In genomic region chrX:6860413-6861089, dm6 we compare ENCODE assay signal across 2 fruit fly cellular contexts.
TF ChIP-seq lines count a peak whose summit lies in the region.

No protein-coding gene starts in this region.

TF ChIP-seq in whole organism, embryonic, 481 proteins besides CTCF, POLR2A, EP300 and RAD21 (continued from another document and continues in another):
- TF ChIP-seq CG10979 (tag; optimal IDR thresholded peaks at IDR 0.05; lab: Kevin White, UChicago) (peak; percentile 50), tio (GFP tag; optimal IDR thresholded peaks at IDR 0.05; lab: Kevin White, UChicago) (no peak), CG2199 (GFP tag; IDR thresholded peaks at IDR 0.05; lab: Robert Waterston, UW) (0 out of 3 replicates have a peak, but pooled peaks have one; percentile 20), Ptx1 (GFP tag; IDR thresholded peaks at IDR 0.05; lab: Robert Waterston, UW) (peak; percentile 57; the same call in 1 of the 2 replicates), CG16813 (GFP tag; IDR thresholded peaks at IDR 0.05; lab: Robert Waterston, UW; ENCODE audit: partially characterized antibody) (no peak), CG11398 (GFP tag; optimal IDR thresholded peaks at IDR 0.05; lab: Kevin White, UChicago) (no peak), CG18764 (GFP tag; optimal IDR thresholded peaks at IDR 0.05; lab: Kevin White, UChicago) (peak; percentile 3), CG31441 (GFP tag; IDR thresholded peaks at IDR 0.05; lab: Robert Waterston, UW) (peak; percentile 49), Meics (GFP tag; optimal IDR thresholded peaks at IDR 0.05; lab: Kevin White, UChicago) (peak; percentile 39), CG11504 (tag; optimal IDR thresholded peaks at IDR 0.05; lab: Kevin White, UChicago) (peak; percentile 56), stc (GFP tag; IDR thresholded peaks at IDR 0.05; lab: Robert Waterston, UW) (0 out of 2 replicates have a peak, but pooled peaks have one; percentile 38), CG8281 (tag; optimal IDR thresholded peaks at IDR 0.05; lab: Kevin White, UChicago) (peak; percentile 6), CG10209 (GFP tag; optimal IDR thresholded peaks at IDR 0.05; lab: Kevin White, UChicago) (peak; percentile 1), pros (GFP tag; optimal IDR thresholded peaks at IDR 0.05; lab: Kevin White, UChicago) (peak; percentile 10), grau (tag; optimal IDR thresholded peaks at IDR 0.05; lab: Kevin White, UChicago) (peak; percentile 27), CG2678 (tag; optimal IDR thresholded peaks at IDR 0.05; lab: Kevin White, UChicago) (peak; percentile 61), Dfd (GFP tag; optimal IDR thresholded peaks at IDR 0.05; lab: Kevin White, UChicago) (no peak), CG12769 (tag; optimal IDR thresholded peaks at IDR 0.05; lab: Kevin White, UChicago) (peak; percentile 5), CG11456 (GFP tag; IDR thresholded peaks at IDR 0.05; lab: Robert Waterston, UW) (no peak), CG4360 (GFP tag; IDR thresholded peaks at IDR 0.05; lab: Robert Waterston, UW) (peak; percentile 40), unpg (GFP tag; optimal IDR thresholded peaks at IDR 0.05; lab: Kevin White, UChicago) (peak; percentile 11), mam (GFP tag; optimal IDR thresholded peaks at IDR 0.05; lab: Kevin White, UChicago) (peak; percentile 10), Xrp1 (GFP tag; IDR thresholded peaks at IDR 0.05; lab: Robert Waterston, UW) (peak; percentile 36; the same call in 1 of the 2 replicates), nmo (GFP tag; optimal IDR thresholded peaks at IDR 0.05; lab: Kevin White, UChicago) (peak; percentile 16), zfh1 (GFP tag; IDR thresholded peaks at IDR 0.05; lab: Robert Waterston, UW) (peak; percentile 43; the same call in 1 of the 3 replicates), Oli (tag; optimal IDR thresholded peaks at IDR 0.05; lab: Kevin White, UChicago) (peak; percentile 51), D19A (tag; optimal IDR thresholded peaks at IDR 0.05; lab: Kevin White, UChicago) (peak; percentile 31), ara (GFP tag; IDR thresholded peaks at IDR 0.05; lab: Robert Waterston, UW) (peak; percentile 46; the same call in 1 of the 2 replicates), bcd (GFP tag; optimal IDR thresholded peaks at IDR 0.05; lab: Kevin White, UChicago) (peak; percentile 16), CG15514 (GFP tag; optimal IDR thresholded peaks at IDR 0.05; lab: Kevin White, UChicago) (peak; percentile 23), cas (GFP tag; IDR thresholded peaks at IDR 0.05; lab: Robert Waterston, UW) (no peak), CG2120 (GFP tag; optimal IDR thresholded peaks at IDR 0.05; lab: Kevin White, UChicago) (no peak), CG17359 (tag; optimal IDR thresholded peaks at IDR 0.05; lab: Kevin White, UChicago) (peak; percentile 36), Dbx (GFP tag; IDR thresholded peaks at IDR 0.05; lab: Robert Waterston, UW) (peak; percentile 29; the same call in 1 of the 3 replicates), Trl (optimal IDR thresholded peaks at IDR 0.05; lab: Kevin White, UChicago) (peak; percentile 27 to 69), Trl (GFP tag; optimal IDR thresholded peaks at IDR 0.05; lab: Kevin White, UChicago) (no peak), ase (GFP tag; IDR thresholded peaks at IDR 0.05; lab: Robert Waterston, UW) (0 out of 3 replicates have a peak, but pooled peaks have one; percentile 20), sug (tag; optimal IDR thresholded peaks at IDR 0.05; lab: Kevin White, UChicago) (no peak), CG8388 (GFP tag; optimal IDR thresholded peaks at IDR 0.05; lab: Kevin White, UChicago) (peak; percentile 26), Poxn (GFP tag; IDR thresholded peaks at IDR 0.05; lab: Robert Waterston, UW) (no peak), psq (GFP tag; optimal IDR thresholded peaks at IDR 0.05; lab: Kevin White, UChicago) (peak; percentile 13), CG4424 (GFP tag; optimal IDR thresholded peaks at IDR 0.05; lab: Kevin White, UChicago) (peak; percentile 41), phol (tag; optimal IDR thresholded peaks at IDR 0.05; lab: Kevin White, UChicago) (peak; percentile 53), tx (GFP tag; optimal IDR thresholded peaks at IDR 0.05; lab: Kevin White, UChicago) (no peak), prd (optimal IDR thresholded peaks at IDR 0.05; lab: Kevin White, UChicago) (no peak), prd (GFP tag; IDR thresholded peaks at IDR 0.05; lab: Robert Waterston, UW) (peak; percentile 22; the same call in 1 of the 3 replicates), CG12219 (GFP tag; optimal IDR thresholded peaks at IDR 0.05; lab: Kevin White, UChicago) (peak; percentile 7), CG1603 (tag; optimal IDR thresholded peaks at IDR 0.05; lab: Kevin White, UChicago) (peak; percentile 4), al (GFP tag; IDR thresholded peaks at IDR 0.05; lab: Robert Waterston, UW) (0 out of 2 replicates have a peak, but pooled peaks have one; percentile 28), dysf (GFP tag; IDR thresholded peaks at IDR 0.05; lab: Robert Waterston, UW) (peak; percentile 59; the same call in 2 of the 3 replicates), CG14014 (GFP tag; IDR thresholded peaks at IDR 0.05; lab: Robert Waterston, UW) (peak; percentile 50; the same call in 1 of the 2 replicates), eve (GFP tag; optimal IDR thresholded peaks at IDR 0.05; lab: Kevin White, UChicago) (peak in 1 of 2 experiments; percentile 70), lab (GFP tag; optimal IDR thresholded peaks at IDR 0.05; lab: Kevin White, UChicago) (peak; percentile 43), Mes4 (GFP tag; optimal IDR thresholded peaks at IDR 0.05; lab: Kevin White, UChicago) (no peak), CG18262 (tag; optimal IDR thresholded peaks at IDR 0.05; lab: Kevin White, UChicago) (peak; percentile 55), CG3281 (GFP tag; optimal IDR thresholded peaks at IDR 0.05; lab: Kevin White, UChicago) (peak; percentile 46), fd96Cb (tag; optimal IDR thresholded peaks at IDR 0.05; lab: Kevin White, UChicago) (peak; percentile 35), dmrt11E (tag; optimal IDR thresholded peaks at IDR 0.05; lab: Kevin White, UChicago) (peak; percentile 37), lmd (GFP tag; IDR thresholded peaks at IDR 0.05; lab: Robert Waterston, UW) (peak; percentile 29; the same call in 1 of the 2 replicates), vvl (GFP tag; IDR thresholded peaks at IDR 0.05; lab: Robert Waterston, UW) (peak; percentile 40), CG8944 (GFP tag; optimal IDR thresholded peaks at IDR 0.05; lab: Kevin White, UChicago) (no peak), CG1024 (GFP tag; IDR thresholded peaks at IDR 0.05; lab: Robert Waterston, UW) (no peak), Blimp-1 (GFP tag; optimal IDR thresholded peaks at IDR 0.05; lab: Kevin White, UChicago) (peak; percentile 35), CG2116 (GFP tag; optimal IDR thresholded peaks at IDR 0.05; lab: Kevin White, UChicago) (no peak)

TF ChIP-seq in whole organism, prepupa, 60 proteins besides CTCF, POLR2A, EP300 and RAD21 (continued from another document):
- peak; percentile 58; the same call in 2 of the 3 replicates for TF ChIP-seq CG8119 (GFP tag; IDR thresholded peaks at IDR 0.05; lab: Robert Waterston, UW)
- TF ChIP-seq Hr38 (GFP tag; optimal IDR thresholded peaks at IDR 0.05; lab: Kevin White, UChicago), result no peak
- TF ChIP-seq eg (GFP tag; IDR thresholded peaks at IDR 0.05; lab: Robert Waterston, UW), result no peak
